Fruit fly (Drosophila melanogaster) whole organism, embryonic: ENCODE data around the gene CG12379.

Experiments
- Aef1 ChIP-seq: fragments of 200-800 bp; sonication (Bioruptor generic); IDR thresholded peaks from 3 replicates; pipeline ENCODE4 v1.3.6; 2022; ENCODE audit warnings: missing biosample characterization, missing genetic modification characterization
- Bgb ChIP-seq: fragments of 200-800 bp; sonication (Bioruptor generic); IDR thresholded peaks from 2 replicates; pipeline ENCODE4 v1.3.6; 2022; ENCODE audit warnings: missing biosample characterization, missing genetic modification characterization; ENCODE audit not compliant: partially characterized antibody
- CG1233 ChIP-seq: fragments of 200-800 bp; sonication (Bioruptor generic); optimal IDR thresholded peaks from 4 replicates; lab custom pipeline; 2018; ENCODE audit warnings: missing biosample characterization, mild to moderate bottlenecking, missing genetic modification characterization
- CG12942 ChIP-seq: fragments of 200-800 bp; sonication (Bioruptor generic); optimal IDR thresholded peaks from 3 replicates; lab custom pipeline; 2016; ENCODE audit warnings: missing biosample characterization, missing genetic modification characterization
- CG13287 ChIP-seq: fragments of 200-800 bp; sonication (Bioruptor generic); IDR thresholded peaks from 2 replicates; pipeline ENCODE4 v1.3.6; 2022; ENCODE audit warnings: missing biosample characterization, missing genetic modification characterization; ENCODE audit not compliant: partially characterized antibody
- CG13624 ChIP-seq: fragments of 200-800 bp; sonication (Bioruptor generic); optimal IDR thresholded peaks from 2 replicates; lab custom pipeline; 2016; ENCODE audit warnings: missing biosample characterization, missing genetic modification characterization
- CG14860 ChIP-seq: fragments of 200-800 bp; sonication (Bioruptor generic); IDR thresholded peaks from 3 replicates; pipeline ENCODE4 v1.3.6; 2022; ENCODE audit warnings: missing biosample characterization, missing genetic modification characterization; ENCODE audit not compliant: partially characterized antibody
- CG15011 ChIP-seq: fragments of 200-800 bp; sonication (Bioruptor generic); optimal IDR thresholded peaks from 3 replicates; lab custom pipeline; 2018; ENCODE audit warnings: missing biosample characterization, mild to moderate bottlenecking, missing genetic modification characterization
- CG1647 ChIP-seq: fragments of 200-800 bp; sonication (Bioruptor generic); optimal IDR thresholded peaks from 3 replicates; lab custom pipeline; 2016; ENCODE audit warnings: missing biosample characterization, missing genetic modification characterization
- CG16813 ChIP-seq: fragments of 200-800 bp; sonication (Bioruptor generic); IDR thresholded peaks from 3 replicates; pipeline ENCODE4 v1.3.6; 2022; ENCODE audit warnings: missing biosample characterization, missing genetic modification characterization; ENCODE audit not compliant: partially characterized antibody
- CG17361 ChIP-seq: fragments of 200-800 bp; sonication (Bioruptor generic); IDR thresholded peaks from 3 replicates; pipeline ENCODE4 v1.3.6; 2022; ENCODE audit warnings: missing biosample characterization, missing genetic modification characterization
- CG17802 ChIP-seq: fragments of 200-800 bp; sonication (Bioruptor generic); optimal IDR thresholded peaks from 2 replicates; lab custom pipeline; 2018; ENCODE audit warnings: missing biosample characterization, mild to moderate bottlenecking, missing genetic modification characterization, moderate library complexity
- CG2712 ChIP-seq: fragments of 200-800 bp; optimal IDR thresholded peaks from 3 replicates; lab custom pipeline; 2019; ENCODE audit warnings: missing biosample characterization, mild to moderate bottlenecking, missing genetic modification characterization, moderate library complexity
- CG30431 ChIP-seq: fragments of 200-800 bp; sonication (Bioruptor generic); optimal IDR thresholded peaks from 2 replicates; lab custom pipeline; 2017; ENCODE audit warnings: missing biosample characterization, missing genetic modification characterization
- CG3847 ChIP-seq: fragments of 200-800 bp; sonication (Bioruptor generic); IDR thresholded peaks from 2 replicates; pipeline ENCODE4 v1.3.6; 2022; ENCODE audit warnings: missing biosample characterization, missing genetic modification characterization
- CG4360 ChIP-seq: fragments of 200-800 bp; sonication (Bioruptor generic); IDR thresholded peaks from 2 replicates; pipeline ENCODE4 v1.3.6; 2022; ENCODE audit warnings: missing biosample characterization, missing genetic modification characterization
- CG6791 ChIP-seq: fragments of 200-800 bp; sonication (Bioruptor generic); IDR thresholded peaks from 3 replicates; pipeline ENCODE4 v1.3.6; 2022; ENCODE audit warnings: missing biosample characterization, missing genetic modification characterization; ENCODE audit not compliant: partially characterized antibody
- CG8478 ChIP-seq: fragments of >200 bp; optimal IDR thresholded peaks from 2 replicates; lab custom pipeline; 2018
- Doc3 ChIP-seq: fragments of 200-800 bp; sonication (Bioruptor generic); IDR thresholded peaks from 3 replicates; pipeline ENCODE4 v1.3.6; 2022; ENCODE audit warnings: missing biosample characterization, missing genetic modification characterization; ENCODE audit not compliant: partially characterized antibody
- Fer1 ChIP-seq: fragments of 200-800 bp; sonication (Bioruptor generic); optimal IDR thresholded peaks from 2 replicates; lab custom pipeline; 2017; ENCODE audit warnings: missing biosample characterization, mild to moderate bottlenecking, missing genetic modification characterization
- Gug ChIP-seq: fragments of 200-800 bp; sonication (Bioruptor generic); IDR thresholded peaks from 4 replicates; pipeline ENCODE4 v1.3.6; 2022; ENCODE audit warnings: missing biosample characterization, missing genetic modification characterization
- HmgZ ChIP-seq: fragments of 200-800 bp; sonication (Bioruptor generic); optimal IDR thresholded peaks from 2 replicates; lab custom pipeline; 2018; ENCODE audit warnings: missing biosample characterization, mild to moderate bottlenecking, missing genetic modification characterization
- Lim3 ChIP-seq: fragments of 200-800 bp; sonication (Bioruptor generic); IDR thresholded peaks from 2 replicates; pipeline ENCODE4 v1.3.6; 2022; ENCODE audit warnings: missing biosample characterization, missing genetic modification characterization
- Mrtf ChIP-seq: fragments of 200-800 bp; sonication (Bioruptor generic); IDR thresholded peaks from 3 replicates; pipeline ENCODE4 v1.3.6; 2022; ENCODE audit warnings: missing biosample characterization, missing genetic modification characterization
- Myb ChIP-seq: fragments of 200-800 bp; sonication (Bioruptor generic); optimal IDR thresholded peaks from 2 replicates; lab custom pipeline; 2016; ENCODE audit warnings: missing biosample characterization, missing genetic modification characterization
- Neu2 ChIP-seq: fragments of 200-800 bp; sonication (Bioruptor generic); optimal IDR thresholded peaks from 3 replicates; lab custom pipeline; 2016; ENCODE audit warnings: missing biosample characterization, missing genetic modification characterization, borderline replicate concordance
- NfI ChIP-seq: fragments of 200-800 bp; sonication (Bioruptor generic); optimal IDR thresholded peaks from 3 replicates; lab custom pipeline; 2018; ENCODE audit warnings: missing biosample characterization, mild to moderate bottlenecking, missing genetic modification characterization, moderate library complexity
- Oaz ChIP-seq: fragments of 200-800 bp; sonication (Bioruptor generic); IDR thresholded peaks from 2 replicates; pipeline ENCODE4 v1.3.6; 2022; ENCODE audit warnings: missing biosample characterization, missing genetic modification characterization
- Rfx ChIP-seq: fragments of 200-800 bp; sonication (Bioruptor generic); IDR thresholded peaks from 2 replicates; pipeline ENCODE4 v1.3.6; 2022; ENCODE audit warnings: missing biosample characterization, missing genetic modification characterization
- ato ChIP-seq: fragments of 200-800 bp; sonication (Bioruptor generic); IDR thresholded peaks from 2 replicates; pipeline ENCODE4 v1.3.6; 2022; ENCODE audit warnings: missing biosample characterization, missing genetic modification characterization; ENCODE audit not compliant: partially characterized antibody
- bab2 ChIP-seq: fragments of 200-800 bp; sonication (Bioruptor generic); optimal IDR thresholded peaks from 2 replicates; lab custom pipeline; 2016; ENCODE audit warnings: missing biosample characterization, missing genetic modification characterization
- bbx ChIP-seq: fragments of 200-800 bp; sonication (Bioruptor generic); IDR thresholded peaks from 2 replicates; pipeline ENCODE4 v1.3.6; 2022; ENCODE audit warnings: missing biosample characterization, missing genetic modification characterization; ENCODE audit not compliant: partially characterized antibody
- cg ChIP-seq: fragments of 200-800 bp; sonication (Bioruptor generic); optimal IDR thresholded peaks from 3 replicates; lab custom pipeline; 2019; ENCODE audit warnings: missing biosample characterization, mild to moderate bottlenecking, missing genetic modification characterization, moderate library complexity
- emc ChIP-seq: fragments of 200-800 bp; sonication (Bioruptor generic); optimal IDR thresholded peaks from 2 replicates; lab custom pipeline; 2016; ENCODE audit warnings: missing biosample characterization, missing genetic modification characterization
- gfzf ChIP-seq: fragments of 200-800 bp; sonication (Bioruptor generic); optimal IDR thresholded peaks from 2 replicates; lab custom pipeline; 2016; ENCODE audit warnings: missing biosample characterization, mild to moderate bottlenecking, missing genetic modification characterization, moderate library complexity
- grn ChIP-seq: fragments of 200-800 bp; sonication (Bioruptor generic); optimal IDR thresholded peaks from 3 replicates; lab custom pipeline; 2017; ENCODE audit warnings: missing biosample characterization, missing genetic modification characterization
- gro ChIP-seq: fragments of 200-800 bp; sonication (Bioruptor generic); optimal IDR thresholded peaks from 2 replicates; lab custom pipeline; 2016; ENCODE audit warnings: missing biosample characterization, missing genetic modification characterization
- h ChIP-seq: fragments of >200 bp; optimal IDR thresholded peaks from 2 replicates; lab custom pipeline; 2017
- hb ChIP-seq: fragments of 200-800 bp; sonication (Bioruptor generic); IDR thresholded peaks from 3 replicates; pipeline ENCODE4 v1.3.6; 2022; ENCODE audit warnings: missing biosample characterization, missing genetic modification characterization; ENCODE audit not compliant: partially characterized antibody
- mld ChIP-seq: fragments of 200-800 bp; sonication (Bioruptor generic); IDR thresholded peaks from 3 replicates; pipeline ENCODE4 v1.3.6; 2022; ENCODE audit warnings: missing biosample characterization, missing genetic modification characterization; ENCODE audit not compliant: partially characterized antibody
- nerfin-2 ChIP-seq: fragments of 200-800 bp; sonication (Bioruptor generic); IDR thresholded peaks from 2 replicates; pipeline ENCODE4 v1.3.6; 2022; ENCODE audit warnings: missing biosample characterization, missing genetic modification characterization; ENCODE audit not compliant: partially characterized antibody
- otp ChIP-seq: fragments of 200-800 bp; sonication (Bioruptor generic); IDR thresholded peaks from 3 replicates; pipeline ENCODE4, ENCODE4 v1.3.6; 2022; ENCODE audit warnings: missing biosample characterization, missing genetic modification characterization
- pho ChIP-seq: fragments of 200-800 bp; sonication (Bioruptor generic); optimal IDR thresholded peaks from 2 replicates; lab custom pipeline; 2016; ENCODE audit warnings: missing biosample characterization, missing genetic modification characterization
- pita ChIP-seq: fragments of 200-800 bp; sonication (Bioruptor generic); optimal IDR thresholded peaks from 2 replicates; lab custom pipeline; 2017; ENCODE audit warnings: missing biosample characterization, mild to moderate bottlenecking, missing genetic modification characterization
- ro ChIP-seq: fragments of 200-800 bp; sonication (Bioruptor generic); IDR thresholded peaks from 2 replicates; pipeline ENCODE4 v1.3.6; 2022; ENCODE audit warnings: missing biosample characterization, missing genetic modification characterization
- salm ChIP-seq: fragments of 200-800 bp; sonication (Bioruptor generic); optimal IDR thresholded peaks from 2 replicates; lab custom pipeline; 2018; ENCODE audit warnings: missing biosample characterization, mild to moderate bottlenecking, missing genetic modification characterization
- sna ChIP-seq: fragments of 200-800 bp; sonication (Bioruptor generic); IDR thresholded peaks from 2 replicates; pipeline ENCODE4 v1.3.6; 2022; ENCODE audit warnings: missing biosample characterization, missing genetic modification characterization; ENCODE audit not compliant: partially characterized antibody
- sqz ChIP-seq: fragments of 200-800 bp; sonication (Bioruptor generic); optimal IDR thresholded peaks from 3 replicates; lab custom pipeline; 2018; ENCODE audit warnings: missing biosample characterization, mild to moderate bottlenecking, missing genetic modification characterization
- trem ChIP-seq: fragments of 200-800 bp; optimal IDR thresholded peaks from 3 replicates; lab custom pipeline; 2019; ENCODE audit warnings: missing biosample characterization, mild to moderate bottlenecking, missing genetic modification characterization, moderate library complexity
- unc-4 ChIP-seq: fragments of 200-800 bp; sonication (Bioruptor generic); IDR thresholded peaks from 2 replicates; pipeline ENCODE4 v1.3.6; 2022; ENCODE audit warnings: missing biosample characterization, missing genetic modification characterization; ENCODE audit not compliant: partially characterized antibody
- zfh2 ChIP-seq: fragments of 200-800 bp; sonication (Bioruptor generic); optimal IDR thresholded peaks from 2 replicates; lab custom pipeline; 2016; ENCODE audit warnings: missing biosample characterization, missing genetic modification characterization

Gene CG12379

dm6 chrX:15712409-15712808 is 21.4 kb downstream of the CG12379 start, which contains the start of gene HUWE1 (continued):
- TF ChIP-seq HmgZ (tag; lab: Kevin White, UChicago) (peak; percentile 63), Doc3 (peak; percentile 71), Gug (no peak), bbx (GFP tag; lab: Robert Waterston, UW) (peak; percentile 83), CG2712 (tag; lab: Kevin White, UChicago) (peak; percentile 75), cg (GFP tag; lab: Kevin White, UChicago) (no peak), CG16813 (GFP tag; lab: Robert Waterston, UW) (peak; percentile 83), gro (GFP tag; lab: Kevin White, UChicago) (peak; percentile 28), Lim3 (GFP tag; lab: Robert Waterston, UW) (no peak), grn (GFP tag; lab: Kevin White, UChicago) (no peak), ato (GFP tag; lab: Robert Waterston, UW) (peak; percentile 61; the same call in 1 of the 2 replicates), sna (GFP tag; lab: Robert Waterston, UW) (peak; percentile 44), gfzf (GFP tag; lab: Kevin White, UChicago) (peak; percentile 86), CG8478 (lab: Kevin White, UChicago) (no peak), CG14860 (GFP tag; lab: Robert Waterston, UW) (peak; percentile 60), pho (GFP tag; lab: Kevin White, UChicago) (peak; percentile 19), Myb (peak; percentile 61), hb (GFP tag; lab: Robert Waterston, UW) (peak; percentile 67; the same call in 2 of the 3 replicates), NfI (peak; percentile 11), CG12942 (GFP tag; lab: Kevin White, UChicago) (no peak), CG17802 (no peak), CG6791 (peak; percentile 76), CG3847 (GFP tag; lab: Robert Waterston, UW) (peak; percentile 59), CG17361 (GFP tag; lab: Robert Waterston, UW) (no peak), CG13624 (GFP tag; lab: Kevin White, UChicago) (peak; percentile 40), Mrtf (no peak), Oaz (GFP tag; lab: Robert Waterston, UW) (no peak), h (no peak), Rfx (GFP tag; lab: Robert Waterston, UW) (peak; percentile 58), zfh2 (GFP tag; lab: Kevin White, UChicago) (peak; percentile 38), bab2 (GFP tag; lab: Kevin White, UChicago) (no peak), sqz (GFP tag; lab: Kevin White, UChicago) (no peak), nerfin-2 (GFP tag; lab: Robert Waterston, UW) (peak; percentile 57), Aef1 (GFP tag; lab: Robert Waterston, UW) (peak; percentile 57), CG30431 (no peak), CG1233 (no peak), pita (no peak), mld (peak; percentile 66; the same call in 2 of the 3 replicates), Bgb (GFP tag; lab: Robert Waterston, UW) (peak; percentile 79), salm (tag; lab: Kevin White, UChicago) (peak; percentile 2), CG15011 (GFP tag; lab: Kevin White, UChicago) (no peak), unc-4 (GFP tag; lab: Robert Waterston, UW) (peak; percentile 86), ro (GFP tag; lab: Robert Waterston, UW) (no peak), Neu2 (GFP tag; lab: Kevin White, UChicago) (peak; percentile 77), otp (GFP tag; lab: Robert Waterston, UW) (no peak), trem (peak; percentile 57), Fer1 (no peak), emc (no peak), CG4360 (GFP tag; lab: Robert Waterston, UW) (peak; percentile 45; the same call in 1 of the 2 replicates), CG1647 (GFP tag; lab: Kevin White, UChicago) (peak; percentile 12), CG13287 (GFP tag; lab: Robert Waterston, UW) (peak; percentile 89)
